Worm (Caenorhabditis elegans): ENCODE results near the gene znf-622.
A peak's percentile ranks its signal among the peaks of the same experiment; 100 is the strongest.

- TF ChIP-seq let-526 (GFP tag; IDR thresholded peaks at IDR 0.05) (peak; percentile 61; the same call in 1 of the 2 replicates), dpff-1 (tag; optimal IDR thresholded peaks at IDR 0.05) (no peak), dpl-1 (GFP tag; optimal IDR thresholded peaks at IDR 0.05) (peak; percentile 17), chd-7 (tag; optimal IDR thresholded peaks at IDR 0.05) (peak; percentile 47)
Observed at ce11 chrIII:6344737-6345136, 36.7 kb upstream of the znf-622 start.

Data from whole organism, young adult.